Worm (Caenorhabditis elegans) whole organism, L4 larva: ENCODE results near the gene ech-3.

Experiments
- D1046.2 ChIP-seq: fragments of 200-800 bp; sonication (Bioruptor generic); IDR thresholded peaks from 2 replicates; pipeline ENCODE4 v1.3.6; 2022; ENCODE audit warnings: missing genetic modification characterization, missing compliant biosample characterization
- F10B5.3 ChIP-seq: sonication (generic microtip); optimal IDR thresholded peaks from 2 replicates; lab custom pipeline; 2016; ENCODE audit warnings: mild to moderate bottlenecking, missing genetic modification characterization, missing compliant biosample characterization
- F44E2.7 ChIP-seq: fragments of 200-800 bp; sonication (Bioruptor generic); IDR thresholded peaks from 2 replicates; pipeline ENCODE4 v2.1.2; 2022; ENCODE audit warnings: missing genetic modification characterization, missing compliant biosample characterization
- F49E8.2 ChIP-seq: sonication (generic microtip); optimal IDR thresholded peaks from 2 replicates; lab custom pipeline; 2016; ENCODE audit warnings: missing compliant biosample characterization, mild to moderate bottlenecking, missing genetic modification characterization, borderline replicate concordance
- T20F7.1 ChIP-seq: fragments of 200-800 bp; sonication (Bioruptor generic); optimal IDR thresholded peaks from 2 replicates; lab custom pipeline; 2018; ENCODE audit warnings: mild to moderate bottlenecking, missing genetic modification characterization, missing compliant biosample characterization
- Y105C5A.15 ChIP-seq: fragments of 200-800 bp; sonication (Bioruptor generic); IDR thresholded peaks from 2 replicates; pipeline ENCODE4 v1.3.6; 2022; ENCODE audit warnings: missing genetic modification characterization, missing compliant biosample characterization
- aha-1 ChIP-seq: fragments of 150-350 bp; peaks from one replicate; lab custom pipeline; 2014; ENCODE audit warnings: missing biosample characterization, missing genetic modification characterization
- ama-1 ChIP-seq: fragments of 150-350 bp; optimal IDR thresholded peaks from 2 replicates; lab custom pipeline; 2014; ENCODE audit warnings: inconsistent platforms, mixed read lengths
- ceh-62 ChIP-seq: sonication (generic microtip); optimal IDR thresholded peaks from 2 replicates; lab custom pipeline; 2017; ENCODE audit warnings: missing biosample characterization, missing genetic modification characterization
- daf-16 ChIP-seq, 3 experiments: sonication (generic microtip); optimal IDR thresholded peaks; 2 replicates each; lab custom pipeline; 2016 to 2017; ENCODE audit warnings: missing genetic modification characterization in 3 of 3, missing genetic modification reagents in 3 of 3, mild to moderate bottlenecking in 2 of 3, missing compliant biosample characterization in 2 of 3, missing biosample characterization in 1 of 3, moderate library complexity in 1 of 3
- daf-19 ChIP-seq: fragments of 200-800 bp; sonication (Bioruptor generic); conservative IDR thresholded peaks from 2 replicates; pipeline ENCODE4 v1.3.6; 2022; ENCODE audit warnings: missing genetic modification characterization, missing compliant biosample characterization
- dmd-6 ChIP-seq: fragments of 200-800 bp; sonication (Bioruptor generic); IDR thresholded peaks from 2 replicates; pipeline ENCODE4 v1.3.6; 2022; ENCODE audit warnings: missing genetic modification reagents, missing genetic modification characterization, missing compliant biosample characterization
- dmd-9 ChIP-seq: fragments of 200-800 bp; sonication (Bioruptor generic); IDR thresholded peaks from 2 replicates; pipeline ENCODE4 v1.3.6; 2022; ENCODE audit warnings: missing genetic modification reagents, missing genetic modification characterization, missing compliant biosample characterization
- dpl-1 ChIP-seq: fragments of 150-350 bp; optimal IDR thresholded peaks from 2 replicates; lab custom pipeline; 2014; ENCODE audit warnings: missing biosample characterization, missing genetic modification reagents, missing genetic modification characterization
- duxl-1 ChIP-seq: sonication (generic microtip); optimal IDR thresholded peaks from 2 replicates; lab custom pipeline; 2016; ENCODE audit warnings: mild to moderate bottlenecking, missing genetic modification characterization, moderate library complexity, missing compliant biosample characterization; ENCODE audit not compliant: poor library complexity
- fkh-10 ChIP-seq: fragments of 150-350 bp; optimal IDR thresholded peaks from 2 replicates; lab custom pipeline; 2014; ENCODE audit warnings: missing biosample characterization, missing genetic modification reagents, missing genetic modification characterization
- hif-1 ChIP-seq, 2 experiments: sonication (generic microtip); optimal IDR thresholded peaks; 2 replicates each; lab custom pipeline; 2016 to 2017; ENCODE audit warnings: missing compliant biosample characterization in 2 of 2, missing genetic modification characterization in 2 of 2, missing genetic modification reagents in 2 of 2, missing genotype in 2 of 2, mild to moderate bottlenecking in 1 of 2
- hlh-11 ChIP-seq: fragments of 200-800 bp; sonication (Bioruptor generic); optimal IDR thresholded peaks from 2 replicates; lab custom pipeline; 2018; ENCODE audit warnings: mild to moderate bottlenecking, missing genetic modification characterization, missing compliant biosample characterization
- hlh-30 ChIP-seq: sonication (generic microtip); optimal IDR thresholded peaks from 2 replicates; lab custom pipeline; 2017; ENCODE audit warnings: antibody characterized with exemption, mild to moderate bottlenecking, missing genetic modification characterization, missing compliant biosample characterization; ENCODE audit not compliant: insufficient read depth
- hmg-1.1 ChIP-seq: fragments of 200-800 bp; sonication (Bioruptor generic); IDR thresholded peaks from 2 replicates; pipeline ENCODE4 v1.3.6; 2022; ENCODE audit warnings: missing genetic modification reagents, missing genetic modification characterization, missing compliant biosample characterization
- lim-7 ChIP-seq: fragments of 200-800 bp; sonication (Bioruptor generic); IDR thresholded peaks from 2 replicates; pipeline ENCODE4 v1.3.6; 2022; ENCODE audit warnings: missing genetic modification characterization, missing compliant biosample characterization
- lin-1 ChIP-seq: fragments of 200-800 bp; sonication (Bioruptor generic); IDR thresholded peaks from 2 replicates; pipeline ENCODE4 v1.3.6; 2022; ENCODE audit warnings: missing genetic modification reagents, missing genetic modification characterization, missing compliant biosample characterization
- lin-13 ChIP-seq: fragments of 150-350 bp; optimal IDR thresholded peaks from 2 replicates; lab custom pipeline; 2014; ENCODE audit warnings: missing biosample characterization, missing genetic modification reagents, missing genetic modification characterization
- lin-38 ChIP-seq: fragments of 200-800 bp; sonication (Bioruptor generic); IDR thresholded peaks from 2 replicates; pipeline ENCODE4 v1.3.6; 2022; ENCODE audit warnings: missing genetic modification reagents, missing genetic modification characterization, missing compliant biosample characterization
- lsy-2 ChIP-seq, 2 experiments: fragments of 150-350 bp in 1 of 2; sonication (generic microtip) in 1 of 2; optimal IDR thresholded peaks; 2 replicates each; lab custom pipeline; 2014 to 2017; ENCODE audit warnings: missing biosample characterization in 2 of 2, missing genetic modification characterization in 2 of 2
- madf-9 ChIP-seq: fragments of 200-800 bp; sonication (Bioruptor generic); conservative IDR thresholded peaks from 2 replicates; pipeline ENCODE4 v1.3.6; 2022; ENCODE audit warnings: missing genetic modification reagents, missing genetic modification characterization, missing compliant biosample characterization
- mep-1 ChIP-seq: fragments of 150-350 bp; sonication (generic microtip); optimal IDR thresholded peaks from 3 replicates; lab custom pipeline; 2014; ENCODE audit warnings: missing biosample characterization, missing genetic modification characterization
- mes-2 ChIP-seq: sonication (generic microtip); optimal IDR thresholded peaks from 2 replicates; lab custom pipeline; 2016; ENCODE audit warnings: missing genotype, mild to moderate bottlenecking, missing genetic modification characterization, missing compliant biosample characterization; ENCODE audit not compliant: poor library complexity, severe bottlenecking
- mxl-2 ChIP-seq: fragments of 200-800 bp; sonication (Bioruptor generic); conservative IDR thresholded peaks from 2 replicates; pipeline ENCODE4 v1.3.6; 2022; ENCODE audit warnings: missing genetic modification reagents, missing genetic modification characterization, missing compliant biosample characterization
- nhr-102 ChIP-seq: sonication (generic microtip); optimal IDR thresholded peaks from 2 replicates; lab custom pipeline; 2016; ENCODE audit warnings: mild to moderate bottlenecking, missing genetic modification characterization, moderate library complexity, missing compliant biosample characterization
- nhr-11 ChIP-seq: fragments of 150-350 bp; optimal IDR thresholded peaks from 2 replicates; lab custom pipeline; 2014; ENCODE audit warnings: missing biosample characterization, missing genetic modification characterization
- nhr-28 ChIP-seq: fragments of 150-350 bp; optimal IDR thresholded peaks from 2 replicates; lab custom pipeline; 2014; ENCODE audit warnings: missing biosample characterization, missing genetic modification characterization
- nhr-6 ChIP-seq: fragments of 150-350 bp; optimal IDR thresholded peaks from 2 replicates; lab custom pipeline; 2014; ENCODE audit warnings: missing biosample characterization, missing genetic modification characterization
- nhr-76 ChIP-seq: fragments of 150-350 bp; optimal IDR thresholded peaks from 2 replicates; lab custom pipeline; 2014; ENCODE audit warnings: missing biosample characterization, missing genetic modification characterization
- nhr-77 ChIP-seq: fragments of 150-350 bp; optimal IDR thresholded peaks from 2 replicates; lab custom pipeline; 2014; ENCODE audit warnings: missing biosample characterization, missing genetic modification characterization
- php-3 ChIP-seq: fragments of 200-800 bp; sonication (Bioruptor generic); IDR thresholded peaks from 2 replicates; pipeline ENCODE4 v1.3.6; 2022; ENCODE audit warnings: missing genetic modification reagents, missing genetic modification characterization, missing compliant biosample characterization
- skn-1 ChIP-seq: fragments of 150-350 bp; optimal IDR thresholded peaks from 2 replicates; lab custom pipeline; 2014; ENCODE audit warnings: missing biosample characterization, missing genetic modification characterization
- snpc-1.2 ChIP-seq: fragments of 200-800 bp; sonication (Bioruptor generic); IDR thresholded peaks from 2 replicates; pipeline ENCODE4 v1.3.6; 2022; ENCODE audit warnings: missing genetic modification reagents, missing genetic modification characterization, missing compliant biosample characterization
- snpc-4 ChIP-seq: fragments of 150-350 bp; optimal IDR thresholded peaks from 2 replicates; lab custom pipeline; 2014; ENCODE audit warnings: missing biosample characterization, missing genetic modification characterization
- tra-1 ChIP-seq: fragments of 200-800 bp; sonication (Bioruptor generic); IDR thresholded peaks from 2 replicates; pipeline ENCODE4 v1.3.6; 2022; ENCODE audit warnings: missing genetic modification reagents, missing genetic modification characterization, missing compliant biosample characterization

Gene ech-3

ce11 chrV:8028825-8029489 lies 6.9 kb downstream of the ech-3 start, which contains the start of gene oma-2 (continued):
- no peak for TF ChIP-seq Y105C5A.15 (GFP tag; lab: Robert Waterston, UW)
- TF ChIP-seq nhr-102 (tag; lab: Kevin White, UChicago), result no peak
- TF ChIP-seq dmd-9 (GFP tag; lab: Robert Waterston, UW), result no peak

ce11 chrV:8031121-8031520 lies 9.1 kb downstream of the ech-3 start, which contains the start of gene vars-1:
Gene vars-1, plus strand, starts transcription at chrV:8031411.
- peak; percentile 46 for TF ChIP-seq T20F7.1 (GFP tag; lab: Kevin White, UChicago)
- peak; percentile 58 for TF ChIP-seq mes-2 (tag; lab: Kevin White, UChicago)
- 0 out of 2 replicates have a peak, but pooled peaks have one; percentile 31 for TF ChIP-seq snpc-1.2
- peak; percentile 7 for TF ChIP-seq fkh-10 (GFP tag; lab: Kevin White, UChicago)
- peak; percentile 49 for TF ChIP-seq hlh-30 (tag; lab: Kevin White, UChicago)
- TF ChIP-seq ama-1, result peak; percentile 33
- no peak for TF ChIP-seq ceh-62 (tag; lab: Kevin White, UChicago)
- TF ChIP-seq lin-38, result peak; percentile 93
- TF ChIP-seq tra-1, result no peak
- 0 out of 2 replicates have a peak, but pooled peaks have one; percentile 13 for TF ChIP-seq dmd-6
- no peak for TF ChIP-seq lin-13 (GFP tag; lab: Kevin White, UChicago)
- TF ChIP-seq aha-1 (tag; lab: Kevin White, UChicago), result peak; percentile 11
- peak; percentile 7 for TF ChIP-seq F49E8.2 (tag; lab: Kevin White, UChicago)
- TF ChIP-seq nhr-6 (tag; lab: Kevin White, UChicago), result peak; percentile 4
- TF ChIP-seq snpc-4, result no peak
- TF ChIP-seq mep-1 (tag; lab: Kevin White, UChicago), result peak; percentile 17
- no peak for TF ChIP-seq daf-16 (GFP tag; optimal IDR thresholded peaks at IDR 0.05; lab: Kevin White, UChicago)
- peak; percentile 37 for TF ChIP-seq daf-16 (tag; optimal IDR thresholded peaks at IDR 0.05; lab: Kevin White, UChicago)
- TF ChIP-seq nhr-28 (tag; lab: Kevin White, UChicago), result peak; percentile 38
- TF ChIP-seq duxl-1, result peak; percentile 19
- TF ChIP-seq F10B5.3 (tag; lab: Kevin White, UChicago), result no peak
- TF ChIP-seq daf-19, result no peak
- no peak for TF ChIP-seq lin-1
- peak; percentile 93 for TF ChIP-seq dpl-1 (GFP tag; lab: Kevin White, UChicago)
- peak in 1 of 2 experiments; percentile 71 for TF ChIP-seq lsy-2 (tag; optimal IDR thresholded peaks at IDR 0.05; lab: Kevin White, UChicago)
- TF ChIP-seq, all 104 proteins: peak for 17

ce11 chrV:8034811-8035210 lies 12.8 kb downstream of the ech-3 start, which contains the start of gene algn-12:
Gene algn-12, plus strand, starts transcription at chrV:8035111.
- TF ChIP-seq lin-13 (GFP tag; lab: Kevin White, UChicago) (no peak), hif-1 (tag; optimal IDR thresholded peaks at IDR 0.05; lab: Kevin White, UChicago) (no peak), D1046.2 (GFP tag; lab: Robert Waterston, UW) (no peak), snpc-4 (no peak), nhr-76 (tag; lab: Kevin White, UChicago) (no peak)
- TF ChIP-seq, all 104 proteins: peak for 0

- TF ChIP-seq F44E2.7 (GFP tag; lab: Robert Waterston, UW) (no peak), madf-9 (no peak), aha-1 (tag; lab: Kevin White, UChicago) (no peak), nhr-11 (tag; lab: Kevin White, UChicago) (no peak), duxl-1 (no peak), dmd-9 (GFP tag; lab: Robert Waterston, UW) (no peak), php-3 (GFP tag; lab: Robert Waterston, UW) (no peak), mxl-2 (no peak), skn-1 (no peak), F49E8.2 (tag; lab: Kevin White, UChicago) (no peak), lim-7 (GFP tag; lab: Robert Waterston, UW) (no peak), hmg-1.1 (GFP tag; lab: Robert Waterston, UW) (no peak), hlh-11 (tag; lab: Kevin White, UChicago) (no peak), nhr-77 (tag; lab: Kevin White, UChicago) (no peak)
- TF ChIP-seq, all 104 proteins: peak for 0
Observed at ce11 chrV:8035947-8036346, 13.9 kb downstream of the ech-3 start, which contains the start of gene ZC513.14. Gene ZC513.14, minus strand, starts transcription at chrV:8036047.
